Worm (Caenorhabditis elegans): ENCODE measurements around the gene plpr-1.

plpr-1 gene

DNA sequence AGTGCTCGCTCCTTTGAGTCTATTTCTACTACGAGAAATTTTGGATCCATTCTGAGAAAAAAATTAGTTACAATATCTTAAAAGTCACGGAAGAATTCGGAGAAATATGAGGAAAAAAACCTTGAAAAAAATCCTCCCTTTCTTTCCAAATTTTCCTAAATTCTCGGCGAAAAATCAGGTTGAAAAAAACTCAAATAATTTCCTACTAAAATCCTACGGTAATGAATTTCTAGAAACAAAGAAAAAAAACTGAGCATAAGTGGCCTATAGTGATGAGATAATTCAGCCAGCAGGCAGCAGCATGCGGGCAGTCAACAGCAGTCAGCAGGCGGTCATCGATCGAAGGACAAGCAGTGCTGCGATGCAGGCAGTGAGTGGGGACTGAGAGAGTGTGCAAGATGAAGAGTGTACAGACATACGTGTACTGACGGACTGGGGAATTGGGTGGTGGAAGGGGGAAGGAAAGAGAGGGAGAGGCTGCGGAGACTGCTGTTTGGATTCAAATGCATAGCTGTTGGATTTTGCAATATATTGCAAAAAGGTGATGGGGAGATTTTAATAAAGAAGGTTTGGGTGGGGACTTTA is 37.3 kb upstream of the plpr-1 start, which contains the start of gene lir-3:
lir-3 (minus strand) TSS at position 51 of the 585 bp plus-strand sequence.
- no peak for TF ChIP-seq unc-3 (GFP tag; conservative IDR thresholded peaks at IDR 0.05)
- no peak for TF ChIP-seq unc-3 (tag; optimal IDR thresholded peaks at IDR 0.05)
- no peak for TF ChIP-seq sox-2 (GFP tag; IDR thresholded peaks at IDR 0.05)
- TF ChIP-seq fax-1 (tag; optimal IDR thresholded peaks at IDR 0.05), result no peak
- TF ChIP-seq zip-5 (tag; optimal IDR thresholded peaks at IDR 0.05), result no peak
- no peak for TF ChIP-seq pax-1 (tag; optimal IDR thresholded peaks at IDR 0.05)
- TF ChIP-seq syd-9 (tag; optimal IDR thresholded peaks at IDR 0.05), result peak; percentile 2
- no peak for TF ChIP-seq T23F11.4 (GFP tag; optimal IDR thresholded peaks at IDR 0.05)
- TF ChIP-seq fkh-6 (tag; optimal IDR thresholded peaks at IDR 0.05), result peak; percentile 39
- TF ChIP-seq hlh-30 (tag; optimal IDR thresholded peaks at IDR 0.05; ENCODE audit: insufficient read depth), result peak; percentile 24
- TF ChIP-seq ceh-48 (tag; optimal IDR thresholded peaks at IDR 0.05), result peak; percentile 47
- TF ChIP-seq pat-9 (tag; optimal IDR thresholded peaks at IDR 0.05), result no peak
- TF ChIP-seq nfya-1 (tag; optimal IDR thresholded peaks at IDR 0.05), result peak; percentile 50
- TF ChIP-seq hlh-6 (tag; optimal IDR thresholded peaks at IDR 0.05), result peak; percentile 15
- TF ChIP-seq eyg-1 (tag; optimal IDR thresholded peaks at IDR 0.05), result no peak
- no peak for TF ChIP-seq K09A11.1 (tag; optimal IDR thresholded peaks at IDR 0.05; ENCODE audit: insufficient read depth)
- TF ChIP-seq ceh-34 (tag; optimal IDR thresholded peaks at IDR 0.05), result no peak
- TF ChIP-seq ceh-14 (tag; optimal IDR thresholded peaks at IDR 0.05), result no peak
- no peak for TF ChIP-seq ama-1 (optimal IDR thresholded peaks at IDR 0.05)
- peak; percentile 24 for TF ChIP-seq pros-1 (tag; optimal IDR thresholded peaks at IDR 0.05)
- no peak for TF ChIP-seq elt-2 (tag; optimal IDR thresholded peaks at IDR 0.05)
- no peak for TF ChIP-seq ttx-3 (tag; optimal IDR thresholded peaks at IDR 0.05)
- TF ChIP-seq hlh-8 (tag; optimal IDR thresholded peaks at IDR 0.05), result no peak
- no peak for TF ChIP-seq tbx-7 (tag; optimal IDR thresholded peaks at IDR 0.05)
- peak; percentile 65 for TF ChIP-seq ref-2 (tag; optimal IDR thresholded peaks at IDR 0.05)
- TF ChIP-seq Y22D7AL.16 (tag; optimal IDR thresholded peaks at IDR 0.05), result no peak
- no peak for TF ChIP-seq ceh-45 (GFP tag; IDR thresholded peaks at IDR 0.05)
- TF ChIP-seq lim-6 (tag; optimal IDR thresholded peaks at IDR 0.05), result no peak
- TF ChIP-seq lin-11 (tag; optimal IDR thresholded peaks at IDR 0.05), result no peak
- no peak for TF ChIP-seq ets-4 (tag; optimal IDR thresholded peaks at IDR 0.05)
- no peak for TF ChIP-seq ahr-1 (tag; optimal IDR thresholded peaks at IDR 0.05)
- no peak for TF ChIP-seq ztf-16 (tag; optimal IDR thresholded peaks at IDR 0.05)
- no peak for TF ChIP-seq sox-4 (tag; optimal IDR thresholded peaks at IDR 0.05)
- TF ChIP-seq ceh-19 (GFP tag; optimal IDR thresholded peaks at IDR 0.05), result no peak
- no peak for TF ChIP-seq npax-4 (tag; optimal IDR thresholded peaks at IDR 0.05)
- no peak for TF ChIP-seq ceh-9 (tag; optimal IDR thresholded peaks at IDR 0.05)
- TF ChIP-seq che-1 (tag; optimal IDR thresholded peaks at IDR 0.05), result no peak
- peak; percentile 28 for TF ChIP-seq tbx-2 (tag; optimal IDR thresholded peaks at IDR 0.05)
- TF ChIP-seq pha-2 (tag; optimal IDR thresholded peaks at IDR 0.05), result no peak
- peak; percentile 38 for TF ChIP-seq unc-42 (tag; optimal IDR thresholded peaks at IDR 0.05)
- TF ChIP-seq K02D7.2 (tag; optimal IDR thresholded peaks at IDR 0.05), result no peak
- no peak for TF ChIP-seq pha-4 (tag; optimal IDR thresholded peaks at IDR 0.05)
- TF ChIP-seq pag-3 (tag; optimal IDR thresholded peaks at IDR 0.05; ENCODE audit: borderline replicate concordance), result no peak
- TF ChIP-seq dmd-4 (tag; optimal IDR thresholded peaks at IDR 0.05; ENCODE audit: borderline replicate concordance), result no peak
- TF ChIP-seq hlh-15 (tag; optimal IDR thresholded peaks at IDR 0.05), result no peak
- TF ChIP-seq odd-2 (tag; optimal IDR thresholded peaks at IDR 0.05), result no peak
- TF ChIP-seq C38D4.7 (GFP tag; optimal IDR thresholded peaks at IDR 0.05), result no peak
- peak; percentile 39 for TF ChIP-seq ceh-18 (tag; optimal IDR thresholded peaks at IDR 0.05)
- no peak for TF ChIP-seq nhr-11 (tag; optimal IDR thresholded peaks at IDR 0.05)
- TF ChIP-seq ceh-6 (GFP tag; optimal IDR thresholded peaks at IDR 0.05), result no peak
- peak; percentile 26 for TF ChIP-seq C08G9.2 (tag; optimal IDR thresholded peaks at IDR 0.05)
- TF ChIP-seq hlh-13 (GFP tag; optimal IDR thresholded peaks at IDR 0.05), result no peak
- no peak for TF ChIP-seq pqm-1 (tag; optimal IDR thresholded peaks at IDR 0.05)
